Worm (Caenorhabditis elegans) whole organism, midembryonic: ENCODE measurements around the gene K02D3.2.

Source experiments
- cog-1 ChIP-seq: sonication (generic microtip); optimal IDR thresholded peaks from 2 replicates; lab custom pipeline; 2016; ENCODE audit warnings: missing genetic modification characterization, missing compliant biosample characterization
- flt-1 ChIP-seq: fragments of 200-800 bp; sonication (Bioruptor generic); IDR thresholded peaks from 2 replicates; pipeline ENCODE4 v1.3.6; 2022; ENCODE audit warnings: missing genetic modification characterization, missing compliant biosample characterization
- tab-1 ChIP-seq: fragments of 200-800 bp; sonication (Bioruptor generic); IDR thresholded peaks from 2 replicates; pipeline ENCODE4 v1.3.6; 2022; ENCODE audit warnings: missing genetic modification characterization, missing compliant biosample characterization

DNA sequence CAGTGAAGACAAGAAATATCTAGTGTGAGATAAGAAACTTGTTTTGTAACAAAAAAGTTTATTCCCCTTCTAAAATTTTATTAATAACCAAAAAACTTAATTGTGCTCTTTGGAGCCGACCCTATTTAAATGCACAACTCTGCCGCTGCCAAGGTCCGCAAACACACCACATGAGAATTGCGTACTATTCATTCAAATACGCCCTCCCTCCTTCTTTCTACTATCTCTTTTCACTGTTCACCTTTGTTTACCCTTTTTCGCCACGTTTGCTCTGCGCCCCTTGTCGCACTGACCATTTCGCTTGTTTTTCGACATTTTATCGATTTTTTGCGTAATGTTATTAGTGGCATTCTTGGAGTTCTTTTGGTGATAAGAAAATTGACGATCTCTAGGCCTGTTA lies 42.2 kb downstream of the K02D3.2 start:
- TF ChIP-seq cog-1 (tag; lab: Kevin White, UChicago) = peak; percentile 9
- 0 out of 2 replicates have a peak, but pooled peaks have one; percentile 46 for TF ChIP-seq flt-1
- no peak for TF ChIP-seq tab-1 (GFP tag; lab: Robert Waterston, UW)
